Fruit fly (Drosophila melanogaster) whole organism, embryonic: ENCODE measurements around the gene CG11267.

Experiments
- Aef1 ChIP-seq: fragments of 200-800 bp; sonication (Bioruptor generic); IDR thresholded peaks from 3 replicates; pipeline ENCODE4 v1.3.6; 2022; ENCODE audit warnings: missing biosample characterization, missing genetic modification characterization
- Atf-2 ChIP-seq: fragments of 200-800 bp; sonication (Bioruptor generic); optimal IDR thresholded peaks from 2 replicates; lab custom pipeline; 2016; ENCODE audit warnings: missing biosample characterization, missing genetic modification characterization
- Atf3 ChIP-seq: fragments of 200-800 bp; sonication (Bioruptor generic); optimal IDR thresholded peaks from 3 replicates; lab custom pipeline; 2016; ENCODE audit warnings: missing biosample characterization, missing genetic modification characterization
- Bteb2 ChIP-seq: fragments of 200-800 bp; sonication (Bioruptor generic); optimal IDR thresholded peaks from 2 replicates; lab custom pipeline; 2016; ENCODE audit warnings: missing biosample characterization, missing genetic modification characterization
- CG10267 ChIP-seq: fragments of 200-800 bp; sonication (Bioruptor generic); optimal IDR thresholded peaks from 2 replicates; lab custom pipeline; 2018; ENCODE audit warnings: missing biosample characterization, mild to moderate bottlenecking, missing genetic modification characterization, moderate library complexity
- CG12071 ChIP-seq: fragments of 200-800 bp; sonication (Bioruptor generic); optimal IDR thresholded peaks from 3 replicates; lab custom pipeline; 2018; ENCODE audit warnings: missing biosample characterization, mild to moderate bottlenecking, missing genetic modification characterization
- CG1233 ChIP-seq: fragments of 200-800 bp; sonication (Bioruptor generic); optimal IDR thresholded peaks from 4 replicates; lab custom pipeline; 2018; ENCODE audit warnings: missing biosample characterization, mild to moderate bottlenecking, missing genetic modification characterization
- CG12769 ChIP-seq: fragments of 200-800 bp; sonication (Bioruptor generic); optimal IDR thresholded peaks from 2 replicates; lab custom pipeline; 2019; ENCODE audit warnings: missing biosample characterization, mild to moderate bottlenecking, missing genetic modification characterization, moderate library complexity
- CG15601 ChIP-seq: fragments of 200-800 bp; sonication (Bioruptor generic); optimal IDR thresholded peaks from 3 replicates; lab custom pipeline; 2019; ENCODE audit warnings: missing biosample characterization, mild to moderate bottlenecking, missing genetic modification characterization, moderate library complexity
- CG15696 ChIP-seq: fragments of 200-800 bp; sonication (Bioruptor generic); optimal IDR thresholded peaks from 2 replicates; lab custom pipeline; 2019; ENCODE audit warnings: missing biosample characterization, mild to moderate bottlenecking, missing genetic modification characterization, moderate library complexity
- CG16815 ChIP-seq: fragments of 200-800 bp; sonication (Bioruptor generic); optimal IDR thresholded peaks from 3 replicates; lab custom pipeline; 2017; ENCODE audit warnings: missing biosample characterization, mild to moderate bottlenecking, missing genetic modification characterization
- CG17186 ChIP-seq: fragments of 200-800 bp; sonication (Bioruptor generic); optimal IDR thresholded peaks from 3 replicates; lab custom pipeline; 2017; ENCODE audit warnings: missing biosample characterization, missing genetic modification reagents, missing genetic modification characterization
- CG1792 ChIP-seq: fragments of 200-800 bp; sonication (Bioruptor generic); optimal IDR thresholded peaks from 2 replicates; lab custom pipeline; 2016; ENCODE audit warnings: missing biosample characterization, missing genetic modification characterization
- CG3163 ChIP-seq: fragments of 200-800 bp; sonication (Bioruptor generic); optimal IDR thresholded peaks from 3 replicates; lab custom pipeline; 2016; ENCODE audit warnings: missing biosample characterization, missing genetic modification characterization
- CG34224 ChIP-seq: fragments of 200-800 bp; sonication (Bioruptor generic); IDR thresholded peaks from 3 replicates; pipeline ENCODE4 v1.3.6; 2022; ENCODE audit warnings: missing biosample characterization, missing genetic modification characterization; ENCODE audit not compliant: partially characterized antibody
- CG34422 ChIP-seq: fragments of 200-800 bp; sonication (Bioruptor generic); IDR thresholded peaks from 3 replicates; pipeline ENCODE4 v1.3.6; 2022; ENCODE audit warnings: missing biosample characterization, missing genetic modification characterization
- CG3847 ChIP-seq: fragments of 200-800 bp; sonication (Bioruptor generic); IDR thresholded peaks from 2 replicates; pipeline ENCODE4 v1.3.6; 2022; ENCODE audit warnings: missing biosample characterization, missing genetic modification characterization
- CG7786 ChIP-seq: fragments of 200-800 bp; sonication (Bioruptor generic); optimal IDR thresholded peaks from 2 replicates; lab custom pipeline; 2016; ENCODE audit warnings: missing biosample characterization, missing genetic modification characterization
- CG8765 ChIP-seq: fragments of 200-800 bp; sonication (Bioruptor generic); IDR thresholded peaks from 2 replicates; pipeline ENCODE4 v1.3.6; 2022; ENCODE audit warnings: missing biosample characterization, missing genetic modification characterization
- Dad ChIP-seq: fragments of 200-800 bp; sonication (Bioruptor generic); optimal IDR thresholded peaks from 3 replicates; lab custom pipeline; 2016; ENCODE audit warnings: missing biosample characterization, missing genetic modification characterization
- Dek ChIP-seq: fragments of 200-800 bp; sonication (Bioruptor generic); optimal IDR thresholded peaks from 3 replicates; lab custom pipeline; 2019; ENCODE audit warnings: missing biosample characterization, mild to moderate bottlenecking, missing genetic modification characterization, moderate library complexity
- Dp ChIP-seq: fragments of 200-800 bp; sonication (Bioruptor generic); optimal IDR thresholded peaks from 2 replicates; lab custom pipeline; 2018; ENCODE audit warnings: missing biosample characterization, mild to moderate bottlenecking, missing genetic modification characterization, moderate library complexity
- Fer1 ChIP-seq: fragments of 200-800 bp; sonication (Bioruptor generic); optimal IDR thresholded peaks from 2 replicates; lab custom pipeline; 2017; ENCODE audit warnings: missing biosample characterization, mild to moderate bottlenecking, missing genetic modification characterization
- Fer3 ChIP-seq: fragments of 200-800 bp; sonication (Bioruptor generic); optimal IDR thresholded peaks from 2 replicates; lab custom pipeline; 2018; ENCODE audit warnings: missing biosample characterization, mild to moderate bottlenecking, missing genetic modification characterization, moderate library complexity
- Hey ChIP-seq: fragments of 200-800 bp; sonication (Bioruptor generic); optimal IDR thresholded peaks from 3 replicates; lab custom pipeline; 2018; ENCODE audit warnings: missing biosample characterization, mild to moderate bottlenecking, missing genetic modification characterization
- Lhr ChIP-seq: fragments of 200-800 bp; sonication (Bioruptor generic); optimal IDR thresholded peaks from 3 replicates; lab custom pipeline; 2017; ENCODE audit warnings: mild to moderate bottlenecking, missing biosample characterization, missing genetic modification reagents, missing genetic modification characterization
- Myb ChIP-seq: fragments of 200-800 bp; sonication (Bioruptor generic); optimal IDR thresholded peaks from 2 replicates; lab custom pipeline; 2016; ENCODE audit warnings: missing biosample characterization, missing genetic modification characterization
- Opbp ChIP-seq: fragments of 200-800 bp; sonication (Bioruptor generic); IDR thresholded peaks from 3 replicates; pipeline ENCODE4 v1.3.6; 2022; ENCODE audit warnings: missing biosample characterization, missing genetic modification characterization; ENCODE audit not compliant: partially characterized antibody
- Ravus ChIP-seq: fragments of 200-800 bp; sonication (Bioruptor generic); IDR thresholded peaks from 2 replicates; pipeline ENCODE4 v1.3.6; 2022; ENCODE audit warnings: missing biosample characterization, missing genetic modification characterization
- Sry-β ChIP-seq: fragments of 200-800 bp; sonication (Bioruptor generic); optimal IDR thresholded peaks from 2 replicates; lab custom pipeline; 2018; ENCODE audit warnings: missing biosample characterization, mild to moderate bottlenecking, missing genetic modification characterization, moderate library complexity
- Stat92E ChIP-seq, 3 experiments: fragments of >200 bp in 2 of 3; fragments of 200-800 bp in 1 of 3; sonication (Bioruptor generic) in 1 of 3; optimal IDR thresholded peaks; 2 replicates each; lab custom pipeline; 2017 to 2019; ENCODE audit warnings: missing biosample characterization in 3 of 3, missing genetic modification characterization in 3 of 3, mild to moderate bottlenecking in 1 of 3, moderate library complexity in 1 of 3
- Vsx1 ChIP-seq: fragments of 200-800 bp; sonication (Bioruptor generic); optimal IDR thresholded peaks from 2 replicates; lab custom pipeline; 2017; ENCODE audit warnings: missing biosample characterization, mild to moderate bottlenecking, missing genetic modification characterization, missing genetic modification reagents
- aop ChIP-seq: fragments of 200-800 bp; sonication (Bioruptor generic); IDR thresholded peaks from 2 replicates; pipeline ENCODE4 v1.3.6; 2022; ENCODE audit warnings: missing biosample characterization, missing genetic modification characterization
- br ChIP-seq: fragments of >200 bp; optimal IDR thresholded peaks from 2 replicates; lab custom pipeline; 2017
- cad ChIP-seq: fragments of >200 bp; optimal IDR thresholded peaks from 2 replicates; lab custom pipeline; 2017; ENCODE audit warnings: missing biosample characterization, missing genetic modification characterization
- cas ChIP-seq: fragments of 200-800 bp; sonication (Bioruptor generic); IDR thresholded peaks from 2 replicates; pipeline ENCODE4 v1.3.6; 2022; ENCODE audit warnings: missing biosample characterization, missing genetic modification characterization
- dan ChIP-seq: fragments of 200-800 bp; sonication (Bioruptor generic); IDR thresholded peaks from 2 replicates; pipeline ENCODE4 v1.3.6; 2022; ENCODE audit warnings: missing biosample characterization, missing genetic modification characterization
- dati ChIP-seq: fragments of 200-800 bp; sonication (Bioruptor generic); IDR thresholded peaks from 2 replicates; pipeline ENCODE4 v1.3.6; 2022; ENCODE audit warnings: missing biosample characterization, missing genetic modification characterization
- dysf ChIP-seq: fragments of 200-800 bp; sonication (Bioruptor generic); IDR thresholded peaks from 3 replicates; pipeline ENCODE4 v1.3.6; 2022; ENCODE audit warnings: missing biosample characterization, missing genetic modification characterization
- en ChIP-seq: fragments of 200-800 bp; sonication (Bioruptor generic); optimal IDR thresholded peaks from 2 replicates; lab custom pipeline; 2016; ENCODE audit warnings: missing biosample characterization, missing genetic modification characterization
- esg ChIP-seq: fragments of 200-800 bp; sonication (Bioruptor generic); conservative IDR thresholded peaks from 2 replicates; pipeline ENCODE4 v1.3.6; 2022; ENCODE audit warnings: missing biosample characterization, missing genetic modification characterization
- h ChIP-seq: fragments of >200 bp; optimal IDR thresholded peaks from 2 replicates; lab custom pipeline; 2017
- hkb ChIP-seq, 2 experiments: fragments of 200-800 bp in 1 of 2; fragments of >200 bp in 1 of 2; sonication (Bioruptor generic) in 1 of 2; IDR thresholded peaks in 1 of 2; optimal IDR thresholded peaks in 1 of 2; 2 replicates each; pipeline versions ENCODE4 v1.3.6 to Lab custom; 2017 to 2022; ENCODE audit warnings: missing biosample characterization in 1 of 2, missing genetic modification characterization in 1 of 2
- ind ChIP-seq: fragments of 200-800 bp; sonication (Bioruptor generic); optimal IDR thresholded peaks from 3 replicates; lab custom pipeline; 2016; ENCODE audit warnings: missing biosample characterization, missing genetic modification characterization
- lov ChIP-seq, 2 experiments: fragments of 200-800 bp in 1 of 2; fragments of >200 bp in 1 of 2; sonication (Bioruptor generic) in 1 of 2; IDR thresholded peaks in 1 of 2; optimal IDR thresholded peaks in 1 of 2; 2 replicates in 1 of 2; 3 replicates in 1 of 2; pipeline versions ENCODE4 v1.3.6 to Lab custom; 2017 to 2022; ENCODE audit warnings: missing biosample characterization in 1 of 2, missing genetic modification characterization in 1 of 2
- repo ChIP-seq: fragments of 200-800 bp; sonication (Bioruptor generic); optimal IDR thresholded peaks from 2 replicates; lab custom pipeline; 2016; ENCODE audit warnings: missing biosample characterization, missing genetic modification characterization
- sqz ChIP-seq: fragments of 200-800 bp; sonication (Bioruptor generic); optimal IDR thresholded peaks from 3 replicates; lab custom pipeline; 2018; ENCODE audit warnings: missing biosample characterization, mild to moderate bottlenecking, missing genetic modification characterization
- tap ChIP-seq: fragments of 200-800 bp; optimal IDR thresholded peaks from 3 replicates; lab custom pipeline; 2019; ENCODE audit warnings: missing biosample characterization, mild to moderate bottlenecking, missing genetic modification characterization, moderate library complexity
- z ChIP-seq: fragments of 200-800 bp; sonication (Bioruptor generic); IDR thresholded peaks from 3 replicates; pipeline ENCODE4 v1.3.6; 2022; ENCODE audit warnings: missing biosample characterization, missing genetic modification characterization

CG11267 gene

dm6 chr3L:13036706-13037457, 21.0 kb downstream of the CG11267 start, which contains the start of gene Srrm1 (continued):
- TF ChIP-seq CG7786 (peak; percentile 42), z (GFP tag; lab: Robert Waterston, UW) (no peak), CG8765 (no peak), Myb (peak; percentile 100), Aef1 (GFP tag; lab: Robert Waterston, UW) (no peak), CG10267 (tag; lab: Kevin White, UChicago) (peak; percentile 53), CG12071 (no peak), Fer1 (GFP tag; lab: Kevin White, UChicago) (peak; percentile 42), CG1233 (no peak), Opbp (peak; percentile 93), cad (peak; percentile 71), sqz (no peak), Atf-2 (GFP tag; lab: Kevin White, UChicago) (peak; percentile 17), CG15696 (tag; lab: Kevin White, UChicago) (no peak), dati (GFP tag; lab: Robert Waterston, UW) (no peak), Dp (peak; percentile 78), CG3847 (peak; percentile 81), Atf3 (GFP tag; lab: Kevin White, UChicago) (peak; percentile 30), Hey (tag; lab: Kevin White, UChicago) (no peak), CG34422 (peak; percentile 54; the same call in 2 of the 3 replicates), Ravus (no peak), CG16815 (GFP tag; lab: Kevin White, UChicago) (no peak), CG3163 (GFP tag; lab: Kevin White, UChicago) (peak; percentile 38), cas (GFP tag; lab: Robert Waterston, UW) (no peak), Lhr (peak; percentile 76), CG34224 (GFP tag; lab: Robert Waterston, UW) (peak; percentile 86), aop (GFP tag; lab: Robert Waterston, UW) (no peak), Vsx1 (GFP tag; lab: Kevin White, UChicago) (no peak), Fer3 (tag; lab: Kevin White, UChicago) (no peak), ind (GFP tag; lab: Kevin White, UChicago) (peak; percentile 41), CG1792 (GFP tag; lab: Kevin White, UChicago) (peak; percentile 11), h (lab: Kevin White, UChicago) (no peak), lov (optimal IDR thresholded peaks at IDR 0.05; lab: Kevin White, UChicago) (no peak), lov (GFP tag; IDR thresholded peaks at IDR 0.05; lab: Robert Waterston, UW) (no peak), Dad (GFP tag; lab: Kevin White, UChicago) (no peak), Stat92E (GFP tag; optimal IDR thresholded peaks at IDR 0.05; lab: Kevin White, UChicago) (no peak), dysf (0 out of 3 replicates have a peak, but pooled peaks have one; percentile 16), CG17186 (peak; percentile 85), hkb (optimal IDR thresholded peaks at IDR 0.05; lab: Kevin White, UChicago) (no peak), hkb (GFP tag; IDR thresholded peaks at IDR 0.05; lab: Robert Waterston, UW) (peak; percentile 33; the same call in 1 of the 2 replicates), Sry-β (peak; percentile 58), CG15601 (tag; lab: Kevin White, UChicago) (peak; percentile 60), dan (GFP tag; lab: Robert Waterston, UW) (no peak), CG12769 (peak; percentile 27), tap (tag; lab: Kevin White, UChicago) (no peak), esg (no peak), br (no peak), en (GFP tag; lab: Kevin White, UChicago) (no peak), Dek (peak; percentile 19), Bteb2 (GFP tag; lab: Kevin White, UChicago) (peak; percentile 20), repo (GFP tag; lab: Kevin White, UChicago) (peak; percentile 30)
